Fruit fly (Drosophila melanogaster) whole organism, embryonic: ENCODE measurements around the gene CG15923.
A peak's percentile ranks its signal among the peaks of the same experiment; 100 is the strongest.

Experiments used
- Atf6 ChIP-seq: fragments of 200-800 bp; sonication (Bioruptor generic); IDR thresholded peaks from 2 replicates; pipeline ENCODE4 v1.3.6; 2022; ENCODE audit warnings: missing biosample characterization, missing genetic modification characterization
- B-H2 ChIP-seq: fragments of 200-800 bp; sonication (Bioruptor generic); optimal IDR thresholded peaks from 2 replicates; lab custom pipeline; 2018; ENCODE audit warnings: missing biosample characterization, mild to moderate bottlenecking, missing genetic modification characterization
- Bgb ChIP-seq: fragments of 200-800 bp; sonication (Bioruptor generic); IDR thresholded peaks from 2 replicates; pipeline ENCODE4 v1.3.6; 2022; ENCODE audit warnings: missing biosample characterization, missing genetic modification characterization; ENCODE audit not compliant: partially characterized antibody
- CG10209 ChIP-seq: fragments of 200-800 bp; sonication (Bioruptor generic); optimal IDR thresholded peaks from 3 replicates; lab custom pipeline; 2017; ENCODE audit warnings: missing biosample characterization, mild to moderate bottlenecking, missing genetic modification characterization, missing genetic modification reagents
- CG10565 ChIP-seq: fragments of 200-800 bp; sonication (Bioruptor generic); optimal IDR thresholded peaks from 3 replicates; lab custom pipeline; 2016; ENCODE audit warnings: missing biosample characterization, mild to moderate bottlenecking, missing genetic modification characterization
- CG11085 ChIP-seq: fragments of 200-800 bp; sonication (Bioruptor generic); IDR thresholded peaks from 2 replicates; pipeline ENCODE4 v1.3.6; 2022; ENCODE audit warnings: missing biosample characterization, missing genetic modification characterization
- CG13287 ChIP-seq: fragments of 200-800 bp; sonication (Bioruptor generic); IDR thresholded peaks from 2 replicates; pipeline ENCODE4 v1.3.6; 2022; ENCODE audit warnings: missing biosample characterization, missing genetic modification characterization; ENCODE audit not compliant: partially characterized antibody
- CG14710 ChIP-seq: fragments of 200-800 bp; sonication (Bioruptor generic); optimal IDR thresholded peaks from 3 replicates; lab custom pipeline; 2019; ENCODE audit warnings: missing biosample characterization, mild to moderate bottlenecking, missing genetic modification characterization, moderate library complexity
- CG15011 ChIP-seq: fragments of 200-800 bp; sonication (Bioruptor generic); optimal IDR thresholded peaks from 3 replicates; lab custom pipeline; 2018; ENCODE audit warnings: missing biosample characterization, mild to moderate bottlenecking, missing genetic modification characterization
- CG18011 ChIP-seq: fragments of 200-800 bp; sonication (Bioruptor generic); optimal IDR thresholded peaks from 2 replicates; lab custom pipeline; 2017; ENCODE audit warnings: missing biosample characterization, missing genetic modification characterization, mild to moderate bottlenecking, moderate library complexity, missing genotype
- CG1832 ChIP-seq: fragments of 200-800 bp; sonication (Bioruptor generic); optimal IDR thresholded peaks from 2 replicates; lab custom pipeline; 2017; ENCODE audit warnings: missing biosample characterization, mild to moderate bottlenecking, missing genetic modification characterization, inconsistent platforms
- CG5953 ChIP-seq: fragments of 200-800 bp; sonication (Bioruptor generic); IDR thresholded peaks from 2 replicates; pipeline ENCODE4 v1.3.6; 2022; ENCODE audit warnings: missing biosample characterization, missing genetic modification characterization
- CG6654 ChIP-seq: fragments of 200-800 bp; sonication (Bioruptor generic); optimal IDR thresholded peaks from 2 replicates; lab custom pipeline; 2017; ENCODE audit warnings: missing biosample characterization, mild to moderate bottlenecking, missing genetic modification characterization
- CG6791 ChIP-seq: fragments of 200-800 bp; sonication (Bioruptor generic); IDR thresholded peaks from 3 replicates; pipeline ENCODE4 v1.3.6; 2022; ENCODE audit warnings: missing biosample characterization, missing genetic modification characterization; ENCODE audit not compliant: partially characterized antibody
- CG6813 ChIP-seq: fragments of 200-800 bp; sonication (Bioruptor generic); optimal IDR thresholded peaks from 2 replicates; lab custom pipeline; 2017; ENCODE audit warnings: missing biosample characterization, missing genetic modification characterization, mild to moderate bottlenecking, moderate library complexity, missing genetic modification reagents
- Elba2 ChIP-seq: fragments of 200-800 bp; sonication (Bioruptor generic); optimal IDR thresholded peaks from 3 replicates; lab custom pipeline; 2016; ENCODE audit warnings: missing biosample characterization, missing genetic modification characterization
- HHEX ChIP-seq: fragments of 200-800 bp; sonication (Bioruptor generic); optimal IDR thresholded peaks from 3 replicates; lab custom pipeline; 2017; ENCODE audit warnings: missing biosample characterization, mild to moderate bottlenecking, missing genetic modification characterization, missing genetic modification reagents
- Hand ChIP-seq: fragments of 200-800 bp; sonication (Bioruptor generic); optimal IDR thresholded peaks from 2 replicates; lab custom pipeline; 2017; ENCODE audit warnings: mild to moderate bottlenecking, missing biosample characterization, missing genetic modification reagents, missing genetic modification characterization
- Mes4 ChIP-seq: fragments of 200-800 bp; sonication (Bioruptor generic); optimal IDR thresholded peaks from 2 replicates; lab custom pipeline; 2016; ENCODE audit warnings: missing biosample characterization, missing genetic modification characterization
- Ptx1 ChIP-seq: fragments of 200-800 bp; sonication (Bioruptor generic); IDR thresholded peaks from 2 replicates; pipeline ENCODE4 v1.3.6; 2022; ENCODE audit warnings: missing biosample characterization, missing genetic modification characterization
- Sin3A ChIP-seq: fragments of >200 bp; optimal IDR thresholded peaks from 2 replicates; lab custom pipeline; 2018
- Spps ChIP-seq: fragments of 200-800 bp; sonication (Bioruptor generic); optimal IDR thresholded peaks from 2 replicates; lab custom pipeline; 2018; ENCODE audit warnings: missing biosample characterization, mild to moderate bottlenecking, missing genetic modification characterization
- Tbp ChIP-seq: fragments of >200 bp; optimal IDR thresholded peaks from 2 replicates; lab custom pipeline; 2018; ENCODE audit warnings: missing biosample characterization, missing genetic modification characterization
- ash1 ChIP-seq: fragments of 200-800 bp; sonication (Bioruptor generic); optimal IDR thresholded peaks from 2 replicates; lab custom pipeline; 2018; ENCODE audit warnings: missing biosample characterization, mild to moderate bottlenecking, missing genetic modification characterization
- bowl ChIP-seq: fragments of 200-800 bp; sonication (Bioruptor generic); IDR thresholded peaks from 2 replicates; pipeline ENCODE4 v1.3.6; 2022; ENCODE audit warnings: missing biosample characterization, missing genetic modification characterization
- br ChIP-seq: fragments of >200 bp; optimal IDR thresholded peaks from 2 replicates; lab custom pipeline; 2017
- cato ChIP-seq: fragments of 200-800 bp; sonication (Bioruptor generic); optimal IDR thresholded peaks from 2 replicates; lab custom pipeline; 2016; ENCODE audit warnings: missing biosample characterization, missing genetic modification characterization, borderline replicate concordance
- crol ChIP-seq: fragments of 200-800 bp; sonication (Bioruptor generic); IDR thresholded peaks from 2 replicates; pipeline ENCODE4 v1.3.6; 2022; ENCODE audit warnings: missing biosample characterization, missing genetic modification characterization
- dimm ChIP-seq: fragments of 200-800 bp; sonication (Bioruptor generic); IDR thresholded peaks from 2 replicates; pipeline ENCODE4 v1.3.6; 2022; ENCODE audit warnings: missing biosample characterization, missing genetic modification characterization
- dm ChIP-seq: fragments of 200-800 bp; sonication (Bioruptor generic); optimal IDR thresholded peaks from 3 replicates; lab custom pipeline; 2016; ENCODE audit warnings: missing biosample characterization, missing genetic modification characterization
- ems ChIP-seq: fragments of 200-800 bp; sonication (Bioruptor generic); optimal IDR thresholded peaks from 3 replicates; lab custom pipeline; 2016; ENCODE audit warnings: missing biosample characterization, missing genetic modification characterization
- eyg ChIP-seq: fragments of 200-800 bp; sonication (Bioruptor generic); optimal IDR thresholded peaks from 3 replicates; lab custom pipeline; 2016; ENCODE audit warnings: missing biosample characterization, missing genetic modification characterization
- ftz-f1 ChIP-seq: fragments of 200-800 bp; sonication (Bioruptor generic); optimal IDR thresholded peaks from 2 replicates; lab custom pipeline; 2016; ENCODE audit warnings: missing biosample characterization, missing genetic modification characterization
- fu2 ChIP-seq: fragments of 200-800 bp; sonication (Bioruptor generic); optimal IDR thresholded peaks from 2 replicates; lab custom pipeline; 2016; ENCODE audit warnings: missing biosample characterization, missing genetic modification characterization
- ham ChIP-seq: fragments of 200-800 bp; sonication (Bioruptor generic); IDR thresholded peaks from 2 replicates; pipeline ENCODE4 v1.3.6; 2022; ENCODE audit warnings: missing biosample characterization, missing genetic modification characterization
- her ChIP-seq: fragments of 200-800 bp; sonication (Bioruptor generic); optimal IDR thresholded peaks from 2 replicates; lab custom pipeline; 2016; ENCODE audit warnings: missing biosample characterization, missing genetic modification characterization
- insv ChIP-seq, 2 experiments: fragments of 200-800 bp; sonication (Bioruptor generic); optimal IDR thresholded peaks; 3 replicates each; lab custom pipeline; 2016 to 2018; ENCODE audit warnings: missing biosample characterization in 2 of 2, missing genetic modification characterization in 2 of 2
- jigr1 ChIP-seq: fragments of 200-800 bp; sonication (Bioruptor generic); IDR thresholded peaks from 3 replicates; pipeline ENCODE4 v1.3.6; 2022; ENCODE audit warnings: missing biosample characterization, missing genetic modification characterization
- lola ChIP-seq, 3 experiments: fragments of >200 bp in 2 of 3; fragments of 200-800 bp in 1 of 3; sonication (Bioruptor generic) in 1 of 3; optimal IDR thresholded peaks; 2 replicates each; lab custom pipeline; 2017 to 2019; ENCODE audit warnings: missing biosample characterization in 3 of 3, missing genetic modification characterization in 3 of 3, mild to moderate bottlenecking in 1 of 3, moderate library complexity in 1 of 3
- nerfin-2 ChIP-seq: fragments of 200-800 bp; sonication (Bioruptor generic); IDR thresholded peaks from 2 replicates; pipeline ENCODE4 v1.3.6; 2022; ENCODE audit warnings: missing biosample characterization, missing genetic modification characterization; ENCODE audit not compliant: partially characterized antibody
- peb ChIP-seq: fragments of 200-800 bp; sonication (Bioruptor generic); IDR thresholded peaks from 2 replicates; pipeline ENCODE4 v1.3.6; 2022; ENCODE audit warnings: missing biosample characterization, missing genetic modification characterization
- phol ChIP-seq: fragments of 200-800 bp; sonication (Bioruptor generic); optimal IDR thresholded peaks from 3 replicates; lab custom pipeline; 2018; ENCODE audit warnings: missing biosample characterization, mild to moderate bottlenecking, missing genetic modification characterization, moderate library complexity
- ranshi ChIP-seq: fragments of 200-800 bp; sonication (Bioruptor generic); IDR thresholded peaks from 2 replicates; pipeline ENCODE4 v1.3.6; 2022; ENCODE audit warnings: missing biosample characterization, missing genetic modification characterization
- sqz ChIP-seq: fragments of 200-800 bp; sonication (Bioruptor generic); optimal IDR thresholded peaks from 3 replicates; lab custom pipeline; 2018; ENCODE audit warnings: missing biosample characterization, mild to moderate bottlenecking, missing genetic modification characterization
- stc ChIP-seq: fragments of 200-800 bp; sonication (Bioruptor generic); IDR thresholded peaks from 2 replicates; pipeline ENCODE4 v1.3.6; 2022; ENCODE audit warnings: missing biosample characterization, missing genetic modification characterization
- tin ChIP-seq: fragments of 200-800 bp; sonication (Bioruptor generic); optimal IDR thresholded peaks from 3 replicates; lab custom pipeline; 2016; ENCODE audit warnings: missing biosample characterization, missing genetic modification characterization
- usp ChIP-seq: fragments of >200 bp; optimal IDR thresholded peaks from 2 replicates; lab custom pipeline; 2017; ENCODE audit warnings: missing biosample characterization, missing genetic modification characterization
- wor ChIP-seq: fragments of 200-800 bp; sonication (Bioruptor generic); IDR thresholded peaks from 2 replicates; pipeline ENCODE4 v1.3.6; 2022; ENCODE audit warnings: missing biosample characterization, missing genetic modification characterization
- zfh2 ChIP-seq: fragments of 200-800 bp; sonication (Bioruptor generic); optimal IDR thresholded peaks from 2 replicates; lab custom pipeline; 2016; ENCODE audit warnings: missing biosample characterization, missing genetic modification characterization

The CG15923 gene

DNA sequence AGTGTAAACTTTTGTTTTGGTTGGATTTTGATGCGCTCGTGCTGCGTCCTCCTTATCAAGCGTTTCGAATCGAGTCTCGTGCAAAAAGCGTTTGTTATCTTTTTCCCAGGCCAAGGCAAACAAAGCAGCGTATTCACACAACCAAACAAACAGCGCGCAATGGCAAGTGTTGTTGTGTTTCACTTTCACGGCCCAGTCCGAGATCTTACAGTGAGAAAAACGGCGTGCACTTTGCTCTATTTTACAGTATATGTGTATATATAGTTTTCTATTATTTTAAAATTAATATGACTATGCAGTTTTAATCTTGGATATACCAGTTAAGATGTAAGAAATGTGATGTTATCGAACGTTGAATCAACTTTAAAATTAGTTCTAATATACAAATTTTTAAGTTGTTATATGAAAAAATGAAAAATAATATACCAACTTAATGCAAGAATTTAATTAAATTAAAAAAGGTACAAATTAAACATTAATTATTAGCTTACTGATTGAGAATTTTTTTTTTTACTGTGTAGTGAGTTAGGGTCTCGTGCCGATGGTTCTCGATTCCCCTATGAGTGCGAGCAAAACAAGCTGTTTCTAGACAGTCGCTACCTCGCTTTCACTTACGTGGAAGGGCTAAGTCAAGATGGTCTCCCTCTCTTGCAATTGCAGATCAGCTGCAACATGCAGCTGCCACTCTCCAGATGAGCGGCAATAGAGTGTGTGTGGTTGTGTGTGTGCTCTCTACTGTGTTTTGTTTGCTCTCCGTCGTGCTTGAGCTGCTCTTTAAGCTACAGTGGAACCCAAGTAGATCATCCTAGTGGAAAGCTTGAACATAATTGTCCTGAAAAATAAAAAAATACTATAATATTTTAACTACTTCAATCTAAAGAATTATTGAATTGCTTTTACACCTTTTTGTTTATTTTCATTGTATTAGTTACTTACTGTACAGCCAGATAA lies 22.2 kb downstream of the CG15923 start:
- TF ChIP-seq her (GFP tag; lab: Kevin White, UChicago): no peak
- peak; percentile 85 for TF ChIP-seq tin (GFP tag; lab: Kevin White, UChicago)
- TF ChIP-seq ham (GFP tag; lab: Robert Waterston, UW): no peak
- peak in 1 of 2 experiments; percentile 24 for TF ChIP-seq insv (GFP tag; optimal IDR thresholded peaks at IDR 0.05; lab: Kevin White, UChicago)
- TF ChIP-seq Tbp: no peak
- TF ChIP-seq crol (GFP tag; lab: Robert Waterston, UW): no peak
- no peak for TF ChIP-seq CG6791 (GFP tag; lab: Robert Waterston, UW)
- TF ChIP-seq jigr1 (GFP tag; lab: Robert Waterston, UW): peak; percentile 59; the same call in 1 of the 3 replicates
- TF ChIP-seq ftz-f1: no peak
- TF ChIP-seq CG5953 (GFP tag; lab: Robert Waterston, UW): 0 out of 2 replicates have a peak, but pooled peaks have one; percentile 16
- TF ChIP-seq HHEX: peak; percentile 80
- TF ChIP-seq CG11085 (GFP tag; lab: Robert Waterston, UW): peak; percentile 29; the same call in 1 of the 2 replicates
- TF ChIP-seq usp (GFP tag; lab: Kevin White, UChicago): no peak
- TF ChIP-seq Elba2 (GFP tag; lab: Kevin White, UChicago): peak; percentile 23
- TF ChIP-seq Mes4 (GFP tag; lab: Kevin White, UChicago): no peak
- no peak for TF ChIP-seq dimm (GFP tag; lab: Robert Waterston, UW)
- peak; percentile 79 for TF ChIP-seq cato (GFP tag; lab: Kevin White, UChicago)
- peak; percentile 47 for TF ChIP-seq Hand
- TF ChIP-seq Bgb (GFP tag; lab: Robert Waterston, UW): no peak
- TF ChIP-seq nerfin-2 (GFP tag; lab: Robert Waterston, UW): no peak
- no peak for TF ChIP-seq B-H2
- peak; percentile 28; the same call in 1 of the 2 replicates for TF ChIP-seq bowl
- TF ChIP-seq ash1: no peak
- peak; percentile 70; the same call in 1 of the 2 replicates for TF ChIP-seq peb (GFP tag; lab: Robert Waterston, UW)
- peak; percentile 73 for TF ChIP-seq ranshi
- peak; percentile 68 for TF ChIP-seq CG6654 (GFP tag; lab: Kevin White, UChicago)
- no peak for TF ChIP-seq CG13287 (GFP tag; lab: Robert Waterston, UW)
- peak; percentile 87 for TF ChIP-seq CG10209 (GFP tag; lab: Kevin White, UChicago)
- TF ChIP-seq CG6813 (GFP tag; lab: Kevin White, UChicago): peak; percentile 86
- TF ChIP-seq CG18011 (GFP tag; lab: Kevin White, UChicago): peak; percentile 47
- no peak for TF ChIP-seq fu2 (GFP tag; lab: Kevin White, UChicago)
- TF ChIP-seq lola (GFP tag; optimal IDR thresholded peaks at IDR 0.05; lab: Kevin White, UChicago): peak in 1 of 3 experiments; percentile 98
- TF ChIP-seq CG1832 (GFP tag; lab: Kevin White, UChicago): peak; percentile 59
- peak; percentile 28; the same call in 1 of the 2 replicates for TF ChIP-seq Atf6 (GFP tag; lab: Robert Waterston, UW)
- TF ChIP-seq sqz (GFP tag; lab: Kevin White, UChicago): peak; percentile 91
- peak; percentile 95 for TF ChIP-seq Spps
- no peak for TF ChIP-seq eyg (GFP tag; lab: Kevin White, UChicago)
- no peak for TF ChIP-seq br
- TF ChIP-seq Sin3A (lab: Kevin White, UChicago): no peak
- no peak for TF ChIP-seq zfh2 (GFP tag; lab: Kevin White, UChicago)
- peak; percentile 97 for TF ChIP-seq phol (tag; lab: Kevin White, UChicago)
- peak; percentile 89 for TF ChIP-seq Ptx1 (GFP tag; lab: Robert Waterston, UW)
- peak; percentile 72 for TF ChIP-seq CG15011
- TF ChIP-seq wor (GFP tag; lab: Robert Waterston, UW): peak; percentile 86
- TF ChIP-seq stc (GFP tag; lab: Robert Waterston, UW): peak; percentile 68
- peak; percentile 98 for TF ChIP-seq CG14710 (tag; lab: Kevin White, UChicago)
- no peak for TF ChIP-seq dm
- no peak for TF ChIP-seq ems (GFP tag; lab: Kevin White, UChicago)
- peak; percentile 10 for TF ChIP-seq CG10565
